Fruit fly (Drosophila melanogaster): Measurements from ENCODE around the gene CAH9.

dm6 chr3R:27061916-27062315 lies 44.1 kb downstream of the CAH9 start, which contains the start of gene CG34292:
- no peak for TF ChIP-seq CG1621 (tag; optimal IDR thresholded peaks at IDR 0.05)
- TF ChIP-seq CG16779 (tag; optimal IDR thresholded peaks at IDR 0.05), result no peak
- no peak for TF ChIP-seq CG9139 (GFP tag; optimal IDR thresholded peaks at IDR 0.05)
- no peak for TF ChIP-seq achi (GFP tag; optimal IDR thresholded peaks at IDR 0.05)
- TF ChIP-seq Smox (GFP tag; optimal IDR thresholded peaks at IDR 0.05), result no peak
- TF ChIP-seq Ets21C (GFP tag; optimal IDR thresholded peaks at IDR 0.05), result no peak
- TF ChIP-seq CG8319 (GFP tag; optimal IDR thresholded peaks at IDR 0.05), result no peak
